Worm (Caenorhabditis elegans) whole organism, L3 larva: ENCODE data around the gene Y57A10A.14.

Experiments
- R02D3.7 ChIP-seq: fragments of 150-350 bp; optimal IDR thresholded peaks from 2 replicates; lab custom pipeline; 2014; ENCODE audit warnings: missing biosample characterization, missing genetic modification characterization
- ZK546.5 ChIP-seq: sonication (generic microtip); optimal IDR thresholded peaks from 2 replicates; lab custom pipeline; 2017; ENCODE audit warnings: missing biosample characterization, missing genetic modification characterization
- ama-1 ChIP-seq: fragments of 150-350 bp; optimal IDR thresholded peaks from 2 replicates; lab custom pipeline; 2018
- ceh-28 ChIP-seq: fragments of 150-350 bp; optimal IDR thresholded peaks from 2 replicates; lab custom pipeline; 2014; ENCODE audit warnings: missing biosample characterization, missing genetic modification reagents, missing genetic modification characterization
- daf-12 ChIP-seq: fragments of 150-350 bp; optimal IDR thresholded peaks from 2 replicates; lab custom pipeline; 2014; ENCODE audit warnings: missing biosample characterization, missing genetic modification reagents, missing genetic modification characterization
- egl-27 ChIP-seq: sonication (generic microtip); optimal IDR thresholded peaks from 4 replicates; lab custom pipeline; 2017; ENCODE audit warnings: missing biosample characterization, missing genetic modification reagents, missing genetic modification characterization
- egl-5 ChIP-seq: fragments of 150-350 bp; optimal IDR thresholded peaks from 2 replicates; lab custom pipeline; 2017; ENCODE audit warnings: missing biosample characterization, missing genetic modification reagents, missing genetic modification characterization, inconsistent platforms
- elt-1 ChIP-seq: fragments of 150-350 bp; optimal IDR thresholded peaks from 2 replicates; lab custom pipeline; 2014; ENCODE audit warnings: missing biosample characterization, missing genetic modification characterization
- elt-2 ChIP-seq: sonication (generic microtip); optimal IDR thresholded peaks from 2 replicates; lab custom pipeline; 2016; ENCODE audit warnings: missing genetic modification reagents, mild to moderate bottlenecking, missing genetic modification characterization, missing compliant biosample characterization
- eor-1 ChIP-seq, 2 experiments: fragments of 150-350 bp; optimal IDR thresholded peaks; 2 replicates each; lab custom pipeline; 2014 to 2018; ENCODE audit warnings: missing biosample characterization in 2 of 2, missing genetic modification characterization in 2 of 2
- fkh-10 ChIP-seq: sonication (generic microtip); optimal IDR thresholded peaks from 2 replicates; lab custom pipeline; 2017; ENCODE audit warnings: missing biosample characterization, missing genetic modification reagents, missing genetic modification characterization
- fkh-2 ChIP-seq: fragments of 150-350 bp; optimal IDR thresholded peaks from 2 replicates; lab custom pipeline; 2014; ENCODE audit warnings: missing biosample characterization, missing genetic modification reagents, missing genetic modification characterization
- hmg-11 ChIP-seq: sonication (generic microtip); optimal IDR thresholded peaks from 2 replicates; lab custom pipeline; 2016; ENCODE audit warnings: missing genetic modification characterization, missing compliant biosample characterization
- jun-1 ChIP-seq: fragments of 150-350 bp; optimal IDR thresholded peaks from 2 replicates; lab custom pipeline; 2014; ENCODE audit warnings: missing biosample characterization, missing genetic modification reagents, missing genetic modification characterization
- lin-15B ChIP-seq: fragments of 150-350 bp; optimal IDR thresholded peaks from 2 replicates; lab custom pipeline; 2014; ENCODE audit warnings: missing biosample characterization, missing genetic modification characterization
- lin-39 ChIP-seq: fragments of 150-350 bp; optimal IDR thresholded peaks from 2 replicates; lab custom pipeline; 2018; ENCODE audit warnings: missing biosample characterization, missing genetic modification reagents, missing genetic modification characterization
- lsy-12 ChIP-seq: sonication (generic microtip); optimal IDR thresholded peaks from 2 replicates; lab custom pipeline; 2016; ENCODE audit warnings: mild to moderate bottlenecking, missing genetic modification characterization, missing compliant biosample characterization
- mml-1 ChIP-seq: fragments of 150-350 bp; sonication (generic microtip); optimal IDR thresholded peaks from 3 replicates; lab custom pipeline; 2014; ENCODE audit warnings: missing biosample characterization, missing genetic modification characterization
- nfya-1 ChIP-seq: sonication (generic microtip); optimal IDR thresholded peaks from 2 replicates; lab custom pipeline; 2017; ENCODE audit warnings: missing genetic modification characterization, mild to moderate bottlenecking, missing compliant biosample characterization, antibody characterized with exemption, moderate library complexity; ENCODE audit not compliant: insufficient read depth
- nhr-12 ChIP-seq: fragments of 150-350 bp; optimal IDR thresholded peaks from 2 replicates; lab custom pipeline; 2014; ENCODE audit warnings: missing biosample characterization, missing genetic modification characterization
- nhr-23 ChIP-seq: fragments of 150-350 bp; optimal IDR thresholded peaks from 2 replicates; lab custom pipeline; 2014; ENCODE audit warnings: missing biosample characterization, missing genetic modification reagents, missing genetic modification characterization
- nhr-237 ChIP-seq: fragments of 150-350 bp; optimal IDR thresholded peaks from 2 replicates; lab custom pipeline; 2014; ENCODE audit warnings: missing biosample characterization, missing genetic modification characterization
- nhr-25 ChIP-seq: sonication (generic microtip); optimal IDR thresholded peaks from 2 replicates; lab custom pipeline; 2017; ENCODE audit warnings: missing biosample characterization, missing genetic modification characterization
- nhr-28 ChIP-seq: fragments of 150-350 bp; optimal IDR thresholded peaks from 2 replicates; lab custom pipeline; 2014; ENCODE audit warnings: missing biosample characterization, missing genetic modification characterization
- nhr-43 ChIP-seq: sonication (generic microtip); optimal IDR thresholded peaks from 2 replicates; lab custom pipeline; 2016; ENCODE audit warnings: mild to moderate bottlenecking, missing genetic modification characterization, missing compliant biosample characterization; ENCODE audit not compliant: poor library complexity, severe bottlenecking
- nhr-77 ChIP-seq: fragments of 150-350 bp; optimal IDR thresholded peaks from 2 replicates; lab custom pipeline; 2014; ENCODE audit warnings: missing biosample characterization, missing genetic modification characterization
- pha-4 ChIP-seq: fragments of 150-350 bp; optimal IDR thresholded peaks from 2 replicates; lab custom pipeline; 2014; ENCODE audit warnings: missing biosample characterization, missing genetic modification reagents, missing genetic modification characterization
- pqm-1 ChIP-seq: fragments of 150-350 bp; optimal IDR thresholded peaks from 2 replicates; lab custom pipeline; 2017; ENCODE audit warnings: missing biosample characterization, missing genetic modification characterization, inconsistent platforms
- sea-2 ChIP-seq: fragments of 150-350 bp; sonication (generic microtip); optimal IDR thresholded peaks from 4 replicates; lab custom pipeline; 2014; ENCODE audit warnings: missing biosample characterization, missing genetic modification reagents, missing genetic modification characterization
- skn-1 ChIP-seq: fragments of 150-350 bp; optimal IDR thresholded peaks from 2 replicates; lab custom pipeline; 2014; ENCODE audit warnings: missing biosample characterization, missing genetic modification characterization
- snpc-4 ChIP-seq: fragments of 150-350 bp; optimal IDR thresholded peaks from 2 replicates; lab custom pipeline; 2014; ENCODE audit warnings: missing biosample characterization, missing genetic modification characterization
- tbx-2 ChIP-seq: sonication (generic microtip); optimal IDR thresholded peaks from 2 replicates; lab custom pipeline; 2016; ENCODE audit warnings: mild to moderate bottlenecking, missing genetic modification characterization, missing compliant biosample characterization
- unc-39 ChIP-seq: sonication (generic microtip); optimal IDR thresholded peaks from 4 replicates; lab custom pipeline; 2017; ENCODE audit warnings: missing biosample characterization, missing genetic modification characterization
- unc-62 ChIP-seq: fragments of 150-350 bp; sonication (generic microtip); optimal IDR thresholded peaks from 4 replicates; lab custom pipeline; 2014; ENCODE audit warnings: missing biosample characterization, missing genetic modification reagents, missing genetic modification characterization
- ztf-4 ChIP-seq: fragments of 150-350 bp; optimal IDR thresholded peaks from 2 replicates; lab custom pipeline; 2014; ENCODE audit warnings: missing biosample characterization, missing genetic modification characterization

Gene Y57A10A.14

ce11 chrII:12214562-12214961 is 28.8 kb downstream of the Y57A10A.14 start:
- TF ChIP-seq sea-2 (GFP tag; lab: Kevin White, UChicago): no peak

ce11 chrII:12222524-12222923 is 36.8 kb downstream of the Y57A10A.14 start:
- TF ChIP-seq pha-4 (peak; percentile 85), nhr-43 (tag; lab: Kevin White, UChicago) (peak; percentile 67), sea-2 (GFP tag; lab: Kevin White, UChicago) (peak; percentile 14), hmg-11 (tag; lab: Kevin White, UChicago) (peak; percentile 92), jun-1 (peak; percentile 5), nhr-23 (tag; lab: Kevin White, UChicago) (peak; percentile 65), ZK546.5 (tag; lab: Kevin White, UChicago) (no peak), egl-5 (tag; lab: Kevin White, UChicago) (peak; percentile 62), lin-39 (peak; percentile 76), unc-62 (GFP tag; lab: Kevin White, UChicago) (peak; percentile 31), ama-1 (lab: Kevin White, UChicago) (peak; percentile 5), tbx-2 (tag; lab: Kevin White, UChicago) (peak; percentile 63), nfya-1 (peak; percentile 93), fkh-2 (tag; lab: Kevin White, UChicago) (no peak), ceh-28 (peak; percentile 84), daf-12 (no peak), snpc-4 (tag; lab: Kevin White, UChicago) (peak; percentile 88), R02D3.7 (tag; lab: Kevin White, UChicago) (peak; percentile 60), nhr-25 (tag; lab: Kevin White, UChicago) (peak; percentile 90), lsy-12 (tag; lab: Kevin White, UChicago) (peak; percentile 41), fkh-10 (GFP tag; lab: Kevin White, UChicago) (peak; percentile 35), egl-27 (tag; lab: Kevin White, UChicago) (peak; percentile 27), pqm-1 (no peak), elt-2 (tag; lab: Kevin White, UChicago) (peak; percentile 28), ztf-4 (tag; lab: Kevin White, UChicago) (no peak), lin-15B (tag; lab: Kevin White, UChicago) (peak; percentile 79), nhr-12 (tag; lab: Kevin White, UChicago) (no peak), nhr-77 (no peak), skn-1 (tag; lab: Kevin White, UChicago) (peak; percentile 1)

- TF ChIP-seq mml-1 (tag; lab: Kevin White, UChicago) (no peak), nfya-1 (peak; percentile 62), pha-4 (peak; percentile 48), unc-39 (no peak), R02D3.7 (tag; lab: Kevin White, UChicago) (no peak), lin-15B (tag; lab: Kevin White, UChicago) (peak; percentile 55), ceh-28 (peak; percentile 27), lsy-12 (tag; lab: Kevin White, UChicago) (no peak), unc-62 (GFP tag; lab: Kevin White, UChicago) (no peak), lin-39 (peak; percentile 71), egl-5 (tag; lab: Kevin White, UChicago) (peak; percentile 4), jun-1 (no peak), hmg-11 (tag; lab: Kevin White, UChicago) (peak; percentile 63)
Observed at ce11 chrII:12224916-12225406, 39.2 kb downstream of the Y57A10A.14 start, which contains the start of the genes pqn-87 and rsr-2. pqn-87 (minus strand) TSS chrII:12225086. rsr-2 (plus strand) TSS chrII:12225356.

ce11 chrII:12226192-12226591 is 40.5 kb downstream of the Y57A10A.14 start:
- TF ChIP-seq sea-2 (GFP tag; lab: Kevin White, UChicago): no peak
- TF ChIP-seq nhr-23 (tag; lab: Kevin White, UChicago): no peak
- no peak for TF ChIP-seq ZK546.5 (tag; lab: Kevin White, UChicago)
- no peak for TF ChIP-seq nhr-237 (tag; lab: Kevin White, UChicago)
- TF ChIP-seq jun-1: no peak
- no peak for TF ChIP-seq nhr-28 (tag; lab: Kevin White, UChicago)
- TF ChIP-seq nhr-12 (tag; lab: Kevin White, UChicago): no peak
- no peak for TF ChIP-seq eor-1 (tag; optimal IDR thresholded peaks at IDR 0.05; lab: Kevin White, UChicago)
- TF ChIP-seq fkh-2 (tag; lab: Kevin White, UChicago): no peak
- no peak for TF ChIP-seq nhr-77
- TF ChIP-seq nfya-1: no peak
- TF ChIP-seq ama-1 (lab: Kevin White, UChicago): no peak
- no peak for TF ChIP-seq pha-4
- TF ChIP-seq elt-1 (tag; lab: Kevin White, UChicago): no peak
- no peak for TF ChIP-seq lin-39
